Fruit fly (Drosophila melanogaster) whole organism, prepupa: ENCODE results near the gene CG16782.
A peak's percentile ranks its signal among the peaks of the same experiment; 100 is the strongest.

Source experiments
- Blimp-1 ChIP-seq: fragments of 200-800 bp; sonication (Bioruptor generic); optimal IDR thresholded peaks from 3 replicates; lab custom pipeline; 2017; ENCODE audit warnings: missing biosample characterization, missing genetic modification characterization, mild to moderate bottlenecking, moderate library complexity, missing genetic modification reagents
- CG11294 ChIP-seq: fragments of 200-800 bp; sonication (Bioruptor generic); IDR thresholded peaks from 2 replicates; pipeline ENCODE4 v1.3.6; 2022; ENCODE audit warnings: missing biosample characterization, missing genetic modification characterization
- CG11762 ChIP-seq: fragments of 200-800 bp; sonication (Bioruptor generic); optimal IDR thresholded peaks from 3 replicates; lab custom pipeline; 2016; ENCODE audit warnings: missing biosample characterization, missing genetic modification characterization; ENCODE audit not compliant: insufficient read depth
- CG11902 ChIP-seq: fragments of 200-800 bp; sonication (Bioruptor generic); optimal IDR thresholded peaks from 3 replicates; lab custom pipeline; 2016; ENCODE audit warnings: missing biosample characterization, missing genetic modification characterization
- CG31627 ChIP-seq: fragments of 200-800 bp; sonication (Bioruptor generic); optimal IDR thresholded peaks from 3 replicates; lab custom pipeline; 2016; ENCODE audit warnings: missing biosample characterization, missing genetic modification characterization
- CG6854 ChIP-seq: fragments of 200-800 bp; sonication (Bioruptor generic); optimal IDR thresholded peaks from 2 replicates; lab custom pipeline; 2017; ENCODE audit warnings: missing biosample characterization, mild to moderate bottlenecking, missing genetic modification characterization
- CG8119 ChIP-seq: fragments of 200-800 bp; sonication (Bioruptor generic); IDR thresholded peaks from 3 replicates; pipeline ENCODE4 v1.3.6; 2022; ENCODE audit warnings: missing biosample characterization, missing genetic modification characterization
- CG8632 ChIP-seq: fragments of 200-800 bp; sonication (Bioruptor generic); optimal IDR thresholded peaks from 3 replicates; lab custom pipeline; 2016; ENCODE audit warnings: missing biosample characterization, missing genetic modification characterization
- Eip78C ChIP-seq: fragments of 200-800 bp; sonication (Bioruptor generic); peaks from one replicate; lab custom pipeline; 2016; ENCODE audit warnings: missing biosample characterization, missing genetic modification characterization
- Met ChIP-seq: fragments of 200-800 bp; sonication (Bioruptor generic); optimal IDR thresholded peaks from 3 replicates; lab custom pipeline; 2016; ENCODE audit warnings: missing biosample characterization, missing genetic modification characterization
- Sox15 ChIP-seq: fragments of 200-800 bp; sonication (Bioruptor generic); optimal IDR thresholded peaks from 3 replicates; lab custom pipeline; 2016; ENCODE audit warnings: missing biosample characterization, missing genetic modification characterization
- dsx ChIP-seq: fragments of 200-800 bp; optimal IDR thresholded peaks from 3 replicates; lab custom pipeline; 2019; ENCODE audit warnings: missing biosample characterization, mild to moderate bottlenecking, missing genetic modification characterization, moderate library complexity; ENCODE audit not compliant: poor library complexity, severe bottlenecking
- fkh ChIP-seq: fragments of 200-800 bp; sonication (Bioruptor generic); optimal IDR thresholded peaks from 3 replicates; lab custom pipeline; 2017; ENCODE audit warnings: missing biosample characterization, mild to moderate bottlenecking, missing genetic modification characterization, moderate library complexity
- spab ChIP-seq: fragments of 200-800 bp; sonication (Bioruptor generic); optimal IDR thresholded peaks from 2 replicates; lab custom pipeline; 2017; ENCODE audit warnings: missing biosample characterization, mild to moderate bottlenecking, missing genetic modification characterization, missing genetic modification reagents

- no peak for TF ChIP-seq CG31627 (GFP tag; lab: Kevin White, UChicago)
- no peak for TF ChIP-seq Met (GFP tag; lab: Kevin White, UChicago)
- TF ChIP-seq CG6854 (GFP tag; lab: Kevin White, UChicago) = no peak
- TF ChIP-seq CG8119 (GFP tag; lab: Robert Waterston, UW) = peak; percentile 34; the same call in 1 of the 3 replicates
- TF ChIP-seq Blimp-1 (GFP tag; lab: Kevin White, UChicago) = no peak
- TF ChIP-seq CG8632 (GFP tag; lab: Kevin White, UChicago) = no peak
- peak; percentile 18 for TF ChIP-seq Eip78C
- TF ChIP-seq spab = no peak
- TF ChIP-seq CG11902 = no peak
- no peak for TF ChIP-seq fkh (GFP tag; lab: Kevin White, UChicago)
- no peak for TF ChIP-seq Sox15 (GFP tag; lab: Kevin White, UChicago)
- TF ChIP-seq CG11294 (GFP tag; lab: Robert Waterston, UW) = no peak
- TF ChIP-seq dsx (GFP tag; lab: Kevin White, UChicago) = no peak
- no peak for TF ChIP-seq CG11762 (GFP tag; lab: Kevin White, UChicago)
These were observed 13.4 kb downstream of the CG16782 start for dm6 chrX:3446650-3447049.
